Fruit fly (Drosophila melanogaster) whole organism, embryonic: Measurements from ENCODE around the gene CG5776.

ENCODE experiments used
- CG14050 ChIP-seq: fragments of 200-800 bp; sonication (Bioruptor generic); IDR thresholded peaks from 3 replicates; pipeline ENCODE4 v1.3.6; 2022; ENCODE audit warnings: missing biosample characterization, missing genetic modification characterization
- CG1603 ChIP-seq: fragments of 200-800 bp; sonication (Bioruptor generic); optimal IDR thresholded peaks from 2 replicates; lab custom pipeline; 2019; ENCODE audit warnings: missing biosample characterization, mild to moderate bottlenecking, missing genetic modification characterization, moderate library complexity
- CG16863 ChIP-seq: fragments of 200-800 bp; sonication (Bioruptor generic); optimal IDR thresholded peaks from 3 replicates; lab custom pipeline; 2016; ENCODE audit warnings: missing biosample characterization, missing genetic modification characterization
- CG17361 ChIP-seq: fragments of 200-800 bp; sonication (Bioruptor generic); IDR thresholded peaks from 3 replicates; pipeline ENCODE4 v1.3.6; 2022; ENCODE audit warnings: missing biosample characterization, missing genetic modification characterization
- CG17829 ChIP-seq: fragments of 200-800 bp; optimal IDR thresholded peaks from 2 replicates; lab custom pipeline; 2019; ENCODE audit warnings: missing biosample characterization, mild to moderate bottlenecking, missing genetic modification characterization, moderate library complexity
- CG18262 ChIP-seq: fragments of 200-800 bp; optimal IDR thresholded peaks from 3 replicates; lab custom pipeline; 2019; ENCODE audit warnings: missing biosample characterization, mild to moderate bottlenecking, missing genetic modification characterization, moderate library complexity
- CG2116 ChIP-seq: fragments of 200-800 bp; sonication (Bioruptor generic); optimal IDR thresholded peaks from 3 replicates; lab custom pipeline; 2018; ENCODE audit warnings: missing biosample characterization, mild to moderate bottlenecking, missing genetic modification characterization
- CG4730 ChIP-seq: fragments of 200-800 bp; sonication (Bioruptor generic); IDR thresholded peaks from 2 replicates; pipeline ENCODE4 v1.3.6; 2022; ENCODE audit warnings: missing biosample characterization, missing genetic modification characterization
- CG5953 ChIP-seq: fragments of 200-800 bp; sonication (Bioruptor generic); IDR thresholded peaks from 2 replicates; pipeline ENCODE4 v1.3.6; 2022; ENCODE audit warnings: missing biosample characterization, missing genetic modification characterization
- CG6791 ChIP-seq: fragments of 200-800 bp; sonication (Bioruptor generic); IDR thresholded peaks from 3 replicates; pipeline ENCODE4 v1.3.6; 2022; ENCODE audit warnings: missing biosample characterization, missing genetic modification characterization; ENCODE audit not compliant: partially characterized antibody
- Chrac-16 ChIP-seq: fragments of 200-800 bp; sonication (Bioruptor generic); optimal IDR thresholded peaks from 3 replicates; lab custom pipeline; 2016; ENCODE audit warnings: missing biosample characterization, missing genetic modification characterization
- D19B ChIP-seq: fragments of 200-800 bp; sonication (Bioruptor generic); optimal IDR thresholded peaks from 2 replicates; lab custom pipeline; 2017; ENCODE audit warnings: missing biosample characterization, mild to moderate bottlenecking, missing genetic modification characterization
- Ets97D ChIP-seq: fragments of 200-800 bp; sonication (Bioruptor generic); optimal IDR thresholded peaks from 3 replicates; lab custom pipeline; 2016; ENCODE audit warnings: missing biosample characterization, missing genetic modification characterization
- Hmx ChIP-seq: fragments of 200-800 bp; sonication (Bioruptor generic); optimal IDR thresholded peaks from 2 replicates; lab custom pipeline; 2016; ENCODE audit warnings: missing biosample characterization, missing genetic modification characterization
- Hr39 ChIP-seq: fragments of >200 bp; optimal IDR thresholded peaks from 2 replicates; lab custom pipeline; 2017
- Hsf ChIP-seq: fragments of 200-800 bp; sonication (Bioruptor generic); optimal IDR thresholded peaks from 3 replicates; lab custom pipeline; 2016; ENCODE audit warnings: missing biosample characterization, missing genetic modification characterization
- Kr ChIP-seq: fragments of 200-800 bp; sonication (Bioruptor generic); optimal IDR thresholded peaks from 2 replicates; lab custom pipeline; 2017; ENCODE audit warnings: missing biosample characterization, mild to moderate bottlenecking, missing genetic modification characterization
- Lhr ChIP-seq: fragments of 200-800 bp; sonication (Bioruptor generic); optimal IDR thresholded peaks from 3 replicates; lab custom pipeline; 2017; ENCODE audit warnings: mild to moderate bottlenecking, missing biosample characterization, missing genetic modification reagents, missing genetic modification characterization
- MESR4 ChIP-seq: fragments of 200-800 bp; sonication (Bioruptor generic); optimal IDR thresholded peaks from 2 replicates; lab custom pipeline; 2018; ENCODE audit warnings: missing biosample characterization, mild to moderate bottlenecking, missing genetic modification characterization, moderate library complexity
- Med ChIP-seq: fragments of 200-800 bp; sonication (Bioruptor generic); peaks from one replicate; lab custom pipeline; 2016; ENCODE audit warnings: missing biosample characterization, missing genetic modification characterization, mild to moderate bottlenecking, inconsistent platforms, moderate library complexity
- Nf-YB ChIP-seq: fragments of 200-800 bp; sonication (Bioruptor generic); optimal IDR thresholded peaks from 3 replicates; lab custom pipeline; 2019; ENCODE audit warnings: missing biosample characterization, mild to moderate bottlenecking, missing genetic modification characterization, moderate library complexity
- Nf-YC ChIP-seq: fragments of 200-800 bp; optimal IDR thresholded peaks from 3 replicates; lab custom pipeline; 2019; ENCODE audit warnings: missing biosample characterization, mild to moderate bottlenecking, missing genetic modification characterization, moderate library complexity
- Ptx1 ChIP-seq: fragments of 200-800 bp; sonication (Bioruptor generic); IDR thresholded peaks from 2 replicates; pipeline ENCODE4 v1.3.6; 2022; ENCODE audit warnings: missing biosample characterization, missing genetic modification characterization
- Vsx1 ChIP-seq: fragments of 200-800 bp; sonication (Bioruptor generic); optimal IDR thresholded peaks from 2 replicates; lab custom pipeline; 2017; ENCODE audit warnings: missing biosample characterization, mild to moderate bottlenecking, missing genetic modification characterization, missing genetic modification reagents
- caup ChIP-seq: fragments of 200-800 bp; sonication (Bioruptor generic); optimal IDR thresholded peaks from 3 replicates; lab custom pipeline; 2017; ENCODE audit warnings: missing biosample characterization, mild to moderate bottlenecking, missing genetic modification characterization, moderate library complexity; ENCODE audit not compliant: severe bottlenecking
- crol ChIP-seq: fragments of 200-800 bp; sonication (Bioruptor generic); IDR thresholded peaks from 2 replicates; pipeline ENCODE4 v1.3.6; 2022; ENCODE audit warnings: missing biosample characterization, missing genetic modification characterization
- cwo ChIP-seq: fragments of 200-800 bp; sonication (Bioruptor generic); optimal IDR thresholded peaks from 3 replicates; lab custom pipeline; 2017; ENCODE audit warnings: missing biosample characterization, missing genetic modification characterization, mild to moderate bottlenecking, moderate library complexity, missing genetic modification reagents
- dati ChIP-seq: fragments of 200-800 bp; sonication (Bioruptor generic); IDR thresholded peaks from 2 replicates; pipeline ENCODE4 v1.3.6; 2022; ENCODE audit warnings: missing biosample characterization, missing genetic modification characterization
- dmrt11E ChIP-seq: fragments of 200-800 bp; sonication (Bioruptor generic); optimal IDR thresholded peaks from 3 replicates; lab custom pipeline; 2018; ENCODE audit warnings: missing biosample characterization, mild to moderate bottlenecking, missing genetic modification characterization, moderate library complexity
- dysf ChIP-seq: fragments of 200-800 bp; sonication (Bioruptor generic); IDR thresholded peaks from 3 replicates; pipeline ENCODE4 v1.3.6; 2022; ENCODE audit warnings: missing biosample characterization, missing genetic modification characterization
- emc ChIP-seq: fragments of 200-800 bp; sonication (Bioruptor generic); optimal IDR thresholded peaks from 2 replicates; lab custom pipeline; 2016; ENCODE audit warnings: missing biosample characterization, missing genetic modification characterization
- esg ChIP-seq: fragments of 200-800 bp; sonication (Bioruptor generic); conservative IDR thresholded peaks from 2 replicates; pipeline ENCODE4 v1.3.6; 2022; ENCODE audit warnings: missing biosample characterization, missing genetic modification characterization
- gcm2 ChIP-seq: fragments of 200-800 bp; sonication (Bioruptor generic); optimal IDR thresholded peaks from 2 replicates; lab custom pipeline; 2016; ENCODE audit warnings: missing biosample characterization, missing genetic modification characterization
- gsb-n ChIP-seq: fragments of 200-800 bp; sonication (Bioruptor generic); optimal IDR thresholded peaks from 3 replicates; lab custom pipeline; 2018; ENCODE audit warnings: missing biosample characterization, mild to moderate bottlenecking, missing genetic modification characterization
- gt ChIP-seq: fragments of 200-800 bp; sonication (Bioruptor generic); IDR thresholded peaks from 2 replicates; pipeline ENCODE4 v1.3.6; 2022; ENCODE audit warnings: missing biosample characterization, missing genetic modification characterization
- hkb ChIP-seq, 2 experiments: fragments of 200-800 bp in 1 of 2; fragments of >200 bp in 1 of 2; sonication (Bioruptor generic) in 1 of 2; IDR thresholded peaks in 1 of 2; optimal IDR thresholded peaks in 1 of 2; 2 replicates each; pipeline versions ENCODE4 v1.3.6 to Lab custom; 2017 to 2022; ENCODE audit warnings: missing biosample characterization in 1 of 2, missing genetic modification characterization in 1 of 2
- knrl ChIP-seq: fragments of 200-800 bp; sonication (Bioruptor generic); IDR thresholded peaks from 3 replicates; pipeline ENCODE4 v1.3.6; 2022; ENCODE audit warnings: missing biosample characterization, missing genetic modification characterization; ENCODE audit not compliant: partially characterized antibody
- lilli ChIP-seq: fragments of 200-800 bp; sonication (Bioruptor generic); optimal IDR thresholded peaks from 3 replicates; lab custom pipeline; 2016; ENCODE audit warnings: missing biosample characterization, missing genetic modification characterization
- maf-S ChIP-seq: fragments of 200-800 bp; sonication (Bioruptor generic); optimal IDR thresholded peaks from 2 replicates; lab custom pipeline; 2016; ENCODE audit warnings: missing biosample characterization, missing genetic modification characterization
- mam ChIP-seq: fragments of 200-800 bp; sonication (Bioruptor generic); optimal IDR thresholded peaks from 3 replicates; lab custom pipeline; 2016; ENCODE audit warnings: missing biosample characterization, missing genetic modification characterization
- nerfin-1 ChIP-seq: fragments of 200-800 bp; sonication (Bioruptor generic); optimal IDR thresholded peaks from 3 replicates; lab custom pipeline; 2019; ENCODE audit warnings: missing biosample characterization, mild to moderate bottlenecking, missing genetic modification characterization, moderate library complexity
- prd ChIP-seq, 3 experiments: fragments of >200 bp in 2 of 3; fragments of 200-800 bp in 1 of 3; sonication (Bioruptor generic) in 1 of 3; optimal IDR thresholded peaks in 2 of 3; IDR thresholded peaks in 1 of 3; 2 replicates in 2 of 3; 3 replicates in 1 of 3; pipeline versions ENCODE4 v1.3.6 to Lab custom; 2017 to 2022; ENCODE audit warnings: missing biosample characterization in 1 of 3, missing genetic modification characterization in 1 of 3
- pros ChIP-seq: fragments of 200-800 bp; sonication (Bioruptor generic); optimal IDR thresholded peaks from 3 replicates; lab custom pipeline; 2019; ENCODE audit warnings: missing biosample characterization, mild to moderate bottlenecking, missing genetic modification characterization, moderate library complexity
- sens ChIP-seq: fragments of 200-800 bp; sonication (Bioruptor generic); peaks from one replicate; lab custom pipeline; 2016; ENCODE audit warnings: missing biosample characterization, missing genetic modification characterization
- seq ChIP-seq: fragments of 200-800 bp; sonication (Bioruptor generic); IDR thresholded peaks from 2 replicates; pipeline ENCODE4 v1.3.6; 2022; ENCODE audit warnings: missing biosample characterization, missing genetic modification characterization
- sqz ChIP-seq: fragments of 200-800 bp; sonication (Bioruptor generic); optimal IDR thresholded peaks from 3 replicates; lab custom pipeline; 2018; ENCODE audit warnings: missing biosample characterization, mild to moderate bottlenecking, missing genetic modification characterization
- stwl ChIP-seq: fragments of 200-800 bp; sonication (Bioruptor generic); optimal IDR thresholded peaks from 3 replicates; lab custom pipeline; 2018; ENCODE audit warnings: missing biosample characterization, mild to moderate bottlenecking, missing genetic modification characterization, moderate library complexity

Gene CG5776

DNA sequence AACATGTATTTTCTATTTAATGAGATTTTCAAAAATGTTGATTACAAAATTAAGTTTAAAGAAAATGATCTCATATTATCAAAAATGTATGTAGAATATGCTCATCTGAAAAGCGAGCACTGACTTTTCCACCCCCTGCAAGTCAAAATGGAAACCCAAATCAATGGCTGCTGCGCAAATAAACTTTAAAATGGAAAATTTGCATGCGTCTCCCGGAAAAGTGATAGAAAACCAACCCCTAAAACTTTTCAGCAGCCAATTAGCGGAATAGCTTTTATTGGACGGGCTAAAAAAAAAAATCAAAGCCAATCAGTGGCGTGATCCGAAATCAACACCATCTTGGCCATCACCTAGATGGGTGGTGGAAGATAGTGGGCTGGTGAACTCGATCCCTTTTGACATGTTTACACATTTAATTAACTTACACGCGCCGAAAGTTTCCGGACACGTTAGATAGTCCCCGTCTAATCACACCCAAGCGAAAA is 14.9 kb downstream of the CG5776 start (continued):
- no peak for TF ChIP-seq Ptx1 (GFP tag; lab: Robert Waterston, UW)
- TF ChIP-seq CG1603: no peak
- no peak for TF ChIP-seq gcm2 (GFP tag; lab: Kevin White, UChicago)

DNA sequence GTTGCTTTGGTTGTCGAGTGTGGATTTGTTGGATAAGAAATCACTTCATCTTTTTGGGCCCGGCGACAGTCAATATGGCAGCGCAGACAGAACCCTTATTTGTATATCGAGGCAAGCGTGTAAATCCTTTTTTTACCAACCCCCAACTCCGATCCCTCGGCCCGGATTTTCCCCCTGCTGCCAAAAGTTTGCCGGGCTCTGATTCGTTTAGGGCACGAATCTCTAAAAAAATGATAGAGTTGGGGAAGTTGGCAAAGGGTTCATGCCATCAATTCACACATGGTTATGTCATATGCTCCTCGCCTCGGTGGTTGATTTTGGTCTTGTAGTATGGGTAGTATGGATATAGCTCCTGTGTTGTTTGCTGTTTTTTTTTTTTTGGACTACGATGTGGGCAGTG is 17.4 kb downstream of the CG5776 start:
- TF ChIP-seq hkb (optimal IDR thresholded peaks at IDR 0.05; lab: Kevin White, UChicago) (no peak), hkb (GFP tag; IDR thresholded peaks at IDR 0.05; lab: Robert Waterston, UW) (no peak), lilli (no peak), sens (GFP tag; lab: Kevin White, UChicago) (peak; percentile 37), dmrt11E (no peak), Hmx (GFP tag; lab: Kevin White, UChicago) (no peak), seq (peak; percentile 45; the same call in 1 of the 2 replicates), Hr39 (no peak), CG2116 (GFP tag; lab: Kevin White, UChicago) (no peak), mam (GFP tag; lab: Kevin White, UChicago) (no peak), Kr (peak; percentile 47), Nf-YB (GFP tag; lab: Kevin White, UChicago) (peak; percentile 90), MESR4 (GFP tag; lab: Kevin White, UChicago) (no peak), esg (no peak), Ets97D (GFP tag; lab: Kevin White, UChicago) (no peak), gsb-n (tag; lab: Kevin White, UChicago) (no peak), CG6791 (GFP tag; lab: Robert Waterston, UW) (no peak), sqz (GFP tag; lab: Kevin White, UChicago) (peak; percentile 87), prd (optimal IDR thresholded peaks at IDR 0.05; lab: Kevin White, UChicago) (no peak), prd (GFP tag; IDR thresholded peaks at IDR 0.05; lab: Robert Waterston, UW) (no peak), Nf-YC (peak; percentile 90), knrl (GFP tag; lab: Robert Waterston, UW) (no peak), CG4730 (GFP tag; lab: Robert Waterston, UW) (no peak), Vsx1 (GFP tag; lab: Kevin White, UChicago) (no peak), pros (GFP tag; lab: Kevin White, UChicago) (peak; percentile 23), D19B (GFP tag; lab: Kevin White, UChicago) (no peak), dysf (GFP tag; lab: Robert Waterston, UW) (no peak)

DNA sequence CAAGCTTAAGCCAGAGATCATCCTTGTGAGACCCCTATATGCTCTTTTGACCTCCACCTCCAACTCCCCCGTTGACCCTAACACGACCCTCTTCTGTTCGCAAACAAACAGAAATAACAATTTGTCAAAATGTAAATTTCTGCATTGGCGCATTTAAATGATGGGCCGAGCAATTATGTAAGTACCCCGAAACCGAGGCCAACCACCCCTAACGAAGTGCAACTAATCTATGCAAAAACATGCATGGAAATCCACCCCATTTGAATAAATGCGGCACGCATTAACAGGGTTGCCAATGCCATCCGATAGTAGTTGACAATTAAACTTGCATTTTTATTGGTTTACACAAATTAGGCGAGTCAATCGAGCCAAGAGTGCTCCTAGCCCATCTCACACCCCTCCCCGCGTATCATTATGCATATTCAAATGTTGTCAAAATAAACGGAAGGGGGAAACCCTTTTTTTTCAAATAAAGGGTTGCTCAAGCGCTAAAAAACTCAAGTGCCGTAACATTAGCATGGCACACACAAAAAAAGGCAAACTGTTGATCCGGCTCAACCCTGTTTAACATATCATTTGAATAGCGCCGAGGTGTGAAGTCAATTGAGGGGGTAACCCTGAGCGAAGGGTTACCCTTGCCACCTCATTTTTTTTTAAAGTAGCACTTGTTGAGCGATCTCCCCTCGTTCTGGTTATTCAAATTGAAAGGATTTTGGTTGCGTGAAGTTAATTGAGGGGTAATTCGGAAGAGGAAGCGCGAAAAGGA is 22.5 kb downstream of the CG5776 start:
- TF ChIP-seq CG17361 (GFP tag; lab: Robert Waterston, UW) (no peak), crol (GFP tag; lab: Robert Waterston, UW) (no peak), caup (GFP tag; lab: Kevin White, UChicago) (no peak), emc (GFP tag; lab: Kevin White, UChicago) (no peak), CG5953 (GFP tag; lab: Robert Waterston, UW) (no peak), gt (no peak), Hsf (GFP tag; lab: Kevin White, UChicago) (no peak), Med (GFP tag; lab: Kevin White, UChicago) (no peak), Kr (peak; percentile 96), seq (peak; percentile 70; the same call in 1 of the 2 replicates), CG16863 (GFP tag; lab: Kevin White, UChicago) (no peak), CG17829 (tag; lab: Kevin White, UChicago) (no peak), CG14050 (GFP tag; lab: Robert Waterston, UW) (no peak), sens (GFP tag; lab: Kevin White, UChicago) (peak; percentile 85), CG18262 (tag; lab: Kevin White, UChicago) (peak; percentile 9), nerfin-1 (tag; lab: Kevin White, UChicago) (peak; percentile 25), cwo (GFP tag; lab: Kevin White, UChicago) (no peak), Lhr (GFP tag; lab: Kevin White, UChicago) (no peak), CG1603 (peak; percentile 10), dati (GFP tag; lab: Robert Waterston, UW) (no peak), stwl (tag; lab: Kevin White, UChicago) (peak; percentile 25), maf-S (no peak), Chrac-16 (GFP tag; lab: Kevin White, UChicago) (no peak)
